Worm (Caenorhabditis elegans) whole organism, young adult: ENCODE results near the gene str-226.

Source experiments
- F39B2.1 ChIP-seq: fragments of 200-800 bp; sonication (Bioruptor generic); IDR thresholded peaks from 2 replicates; pipeline ENCODE4 v1.3.6; 2022; ENCODE audit warnings: missing genetic modification reagents, missing genetic modification characterization, missing compliant biosample characterization
- F49E8.2 ChIP-seq: sonication (generic microtip); optimal IDR thresholded peaks from 3 replicates; lab custom pipeline; 2017; ENCODE audit warnings: missing genetic modification characterization, mild to moderate bottlenecking, missing compliant biosample characterization, antibody characterized with exemption, moderate library complexity; ENCODE audit not compliant: insufficient read depth
- efl-1 ChIP-seq: fragments of 150-350 bp; optimal IDR thresholded peaks from 2 replicates; lab custom pipeline; 2014; ENCODE audit warnings: missing biosample characterization, missing genetic modification reagents, missing genetic modification characterization
- him-1 ChIP-seq: sonication (generic microtip); optimal IDR thresholded peaks from 2 replicates; lab custom pipeline; 2016; ENCODE audit warnings: missing genotype, missing genetic modification reagents, missing genetic modification characterization, missing compliant biosample characterization
- hlh-26 ChIP-seq: fragments of 200-800 bp; sonication (Bioruptor generic); conservative IDR thresholded peaks from 2 replicates; pipeline ENCODE4 v1.3.6; 2022; ENCODE audit warnings: missing genetic modification reagents, missing genetic modification characterization, missing compliant biosample characterization
- mes-4 ChIP-seq: sonication (generic microtip); optimal IDR thresholded peaks from 2 replicates; lab custom pipeline; 2016; ENCODE audit warnings: missing genotype, missing genetic modification characterization, missing compliant biosample characterization
- nhr-179 ChIP-seq: sonication (generic microtip); optimal IDR thresholded peaks from 2 replicates; lab custom pipeline; 2016; ENCODE audit warnings: mild to moderate bottlenecking, missing genetic modification characterization, missing compliant biosample characterization
- repo-1 ChIP-seq: sonication (generic microtip); optimal IDR thresholded peaks from 2 replicates; lab custom pipeline; 2017; ENCODE audit warnings: mild to moderate bottlenecking, missing genetic modification characterization, missing compliant biosample characterization
- rpc-1 ChIP-seq, 2 experiments: fragments of 150-350 bp in 1 of 2; sonication (generic microtip) in 1 of 2; optimal IDR thresholded peaks; 2 replicates each; lab custom pipeline; 2014 to 2018; ENCODE audit warnings: missing biosample characterization in 1 of 2, missing genetic modification characterization in 1 of 2, missing genetic modification reagents in 1 of 2, missing genotype in 1 of 2
- unc-130 ChIP-seq: sonication (generic microtip); optimal IDR thresholded peaks from 2 replicates; lab custom pipeline; 2016; ENCODE audit warnings: missing genetic modification reagents, missing genetic modification characterization, missing compliant biosample characterization
- unc-62 ChIP-seq: fragments of 150-350 bp; optimal IDR thresholded peaks from 2 replicates; lab custom pipeline; 2014; ENCODE audit warnings: missing biosample characterization, missing genetic modification reagents, missing genetic modification characterization
- ztf-3 ChIP-seq: fragments of 200-800 bp; sonication (Bioruptor generic); optimal IDR thresholded peaks from 2 replicates; lab custom pipeline; 2018; ENCODE audit warnings: mild to moderate bottlenecking, missing genetic modification characterization, missing compliant biosample characterization

ce11 chrV:3526882-3527281, 14.4 kb downstream of the str-226 start, which contains the start of gene str-260:
- no peak for TF ChIP-seq repo-1 (tag; lab: Kevin White, UChicago)
- no peak for TF ChIP-seq ztf-3
- no peak for TF ChIP-seq mes-4 (tag; lab: Kevin White, UChicago)
- TF ChIP-seq rpc-1 (optimal IDR thresholded peaks at IDR 0.05; lab: Kevin White, UChicago): no peak
- no peak for TF ChIP-seq rpc-1 (tag; optimal IDR thresholded peaks at IDR 0.05; lab: Kevin White, UChicago)
- no peak for TF ChIP-seq F49E8.2 (tag; lab: Kevin White, UChicago)
- no peak for TF ChIP-seq efl-1
- no peak for TF ChIP-seq him-1 (tag; lab: Kevin White, UChicago)
- TF ChIP-seq F39B2.1 (GFP tag; lab: Robert Waterston, UW): no peak
- TF ChIP-seq nhr-179 (tag; lab: Kevin White, UChicago): no peak
- no peak for TF ChIP-seq unc-62
- TF ChIP-seq hlh-26 (GFP tag; lab: Robert Waterston, UW): no peak
- no peak for TF ChIP-seq unc-130 (GFP tag; lab: Kevin White, UChicago)
